Worm (Caenorhabditis elegans): ENCODE results near the gene C47E8.9.

Gene C47E8.9

DNA sequence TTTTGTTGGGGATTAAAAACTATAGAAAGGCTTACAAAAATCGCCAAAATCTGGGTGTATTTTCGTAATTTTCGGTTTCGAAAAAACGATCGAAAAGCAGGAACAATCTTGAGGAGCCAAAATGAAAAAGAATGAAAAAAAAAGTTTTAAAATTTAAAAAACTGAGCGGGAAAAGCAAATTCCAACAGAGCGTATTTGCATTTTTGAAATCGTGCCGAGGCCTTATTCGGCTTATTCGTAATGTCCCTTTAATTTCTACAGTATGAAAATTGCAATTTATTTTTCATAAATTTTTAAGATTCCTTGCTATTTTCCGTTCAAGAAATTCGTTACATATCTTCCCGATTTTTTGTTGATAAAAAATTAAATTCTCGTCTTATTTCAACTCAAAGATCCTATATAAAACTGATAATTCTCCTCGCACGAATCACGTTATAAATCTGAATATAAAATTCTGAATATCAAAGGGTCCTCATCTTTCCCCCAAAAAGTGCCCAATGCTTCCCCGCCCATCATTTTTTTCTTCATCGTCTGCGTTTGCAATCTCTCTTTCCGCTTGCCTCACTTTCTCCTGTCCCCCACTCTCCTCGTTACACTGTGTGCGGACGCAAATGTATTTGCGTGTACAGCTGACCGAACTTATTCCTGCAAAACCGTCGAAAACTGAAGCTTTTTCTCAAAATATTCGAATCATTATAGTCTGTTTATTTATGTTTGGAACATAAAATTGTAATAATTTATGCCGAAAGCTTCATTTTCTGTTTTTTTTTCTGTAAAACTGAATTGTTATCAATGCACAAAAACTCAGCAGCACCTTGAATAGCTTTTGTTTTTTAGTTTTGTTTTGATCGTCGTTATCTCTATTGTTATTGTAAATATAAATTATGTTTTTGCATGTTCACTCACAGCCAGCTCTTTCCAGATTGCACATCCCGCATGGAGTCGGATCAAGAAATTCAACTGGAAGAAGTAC is 17.0 kb upstream of the C47E8.9 start, which contains the start of the genes rfc-1 and pmp-3:
rfc-1 (minus strand) TSS at position 163 of the 973 bp plus-strand sequence.
pmp-3 (plus strand) TSS at position 923 of the 973 bp plus-strand sequence.
- no peak for TF ChIP-seq sptf-2 (GFP tag; optimal IDR thresholded peaks at IDR 0.05)
- no peak for TF ChIP-seq fkh-3 (tag; optimal IDR thresholded peaks at IDR 0.05)
- TF ChIP-seq gei-17 (GFP tag; optimal IDR thresholded peaks at IDR 0.05) = no peak
- TF ChIP-seq akir-1 (GFP tag; optimal IDR thresholded peaks at IDR 0.05) = no peak
- no peak for TF ChIP-seq atf-7 (tag; optimal IDR thresholded peaks at IDR 0.05)
- no peak for TF ChIP-seq F37B4.10 (GFP tag; IDR thresholded peaks at IDR 0.05)
- no peak for TF ChIP-seq athp-1 (tag; optimal IDR thresholded peaks at IDR 0.05)
- TF ChIP-seq F23B12.7 (tag; optimal IDR thresholded peaks at IDR 0.05; ENCODE audit: insufficient read depth) = peak; percentile 61
- no peak for TF ChIP-seq ama-1 (optimal IDR thresholded peaks at IDR 0.05)
- TF ChIP-seq ama-1 (GFP tag; optimal IDR thresholded peaks at IDR 0.05) = no peak
- TF ChIP-seq bed-1 (GFP tag; IDR thresholded peaks at IDR 0.05) = no peak
- TF ChIP-seq chd-7 (tag; optimal IDR thresholded peaks at IDR 0.05) = no peak
- TF ChIP-seq mel-28 (tag; optimal IDR thresholded peaks at IDR 0.05; ENCODE audit: borderline replicate concordance) = no peak
- TF ChIP-seq C06A6.2 (GFP tag; conservative IDR thresholded peaks at IDR 0.05) = no peak
- no peak for TF ChIP-seq rec-8 (tag; optimal IDR thresholded peaks at IDR 0.05)
- peak; percentile 74; the same call in 1 of the 2 replicates for TF ChIP-seq D2030.7 (GFP tag; IDR thresholded peaks at IDR 0.05)
- no peak for TF ChIP-seq C17E4.6 (GFP tag; IDR thresholded peaks at IDR 0.05)
- no peak for TF ChIP-seq Y53G8AR.9 (GFP tag; conservative IDR thresholded peaks at IDR 0.05)
- no peak for TF ChIP-seq ccch-3 (GFP tag; optimal IDR thresholded peaks at IDR 0.05)
- TF ChIP-seq F55B11.4 (tag; optimal IDR thresholded peaks at IDR 0.05; ENCODE audit: borderline replicate concordance, insufficient read depth) = no peak
- TF ChIP-seq nhr-179 (tag; optimal IDR thresholded peaks at IDR 0.05) = no peak
- peak; percentile 88 for TF ChIP-seq F33H1.4 (GFP tag; IDR thresholded peaks at IDR 0.05)
- no peak for TF ChIP-seq nfya-1 (tag; optimal IDR thresholded peaks at IDR 0.05; ENCODE audit: borderline replicate concordance, insufficient read depth)
- TF ChIP-seq F57C9.4 (tag; optimal IDR thresholded peaks at IDR 0.05) = no peak
- no peak for TF ChIP-seq ztf-28 (GFP tag; IDR thresholded peaks at IDR 0.05)
- no peak for TF ChIP-seq nfya-2 (GFP tag; IDR thresholded peaks at IDR 0.05)
- no peak for TF ChIP-seq Y79H2A.3 (GFP tag; conservative IDR thresholded peaks at IDR 0.05)
- TF ChIP-seq cebp-1 (GFP tag; IDR thresholded peaks at IDR 0.05) = no peak
- TF ChIP-seq cebp-1 (tag; optimal IDR thresholded peaks at IDR 0.05) = no peak
- no peak for TF ChIP-seq F39B2.1 (GFP tag; IDR thresholded peaks at IDR 0.05)
- no peak for TF ChIP-seq hrde-1 (tag; optimal IDR thresholded peaks at IDR 0.05; ENCODE audit: borderline replicate concordance)
- no peak for TF ChIP-seq bed-2 (GFP tag; IDR thresholded peaks at IDR 0.05)
- peak; percentile 81 for TF ChIP-seq mcd-1 (GFP tag; IDR thresholded peaks at IDR 0.05)
- TF ChIP-seq rpc-1 (optimal IDR thresholded peaks at IDR 0.05) = no peak
- TF ChIP-seq rpc-1 (tag; optimal IDR thresholded peaks at IDR 0.05) = peak; percentile 6
- no peak for TF ChIP-seq cebp-2 (GFP tag; IDR thresholded peaks at IDR 0.05)
- no peak for TF ChIP-seq sdz-38 (tag; optimal IDR thresholded peaks at IDR 0.05)
- TF ChIP-seq ztf-3 (GFP tag; optimal IDR thresholded peaks at IDR 0.05) = no peak
- TF ChIP-seq efl-1 (GFP tag; optimal IDR thresholded peaks at IDR 0.05) = peak; percentile 92
- no peak for TF ChIP-seq lir-1 (GFP tag; conservative IDR thresholded peaks at IDR 0.05)
- TF ChIP-seq xnd-1 (tag; optimal IDR thresholded peaks at IDR 0.05) = peak; percentile 66
- no peak for TF ChIP-seq madf-3 (GFP tag; IDR thresholded peaks at IDR 0.05)
- TF ChIP-seq Y95B8A.8 (GFP tag; IDR thresholded peaks at IDR 0.05) = no peak
- TF ChIP-seq snpc-1.3 (tag; optimal IDR thresholded peaks at IDR 0.05; ENCODE audit: insufficient read depth) = peak; percentile 58
- no peak for TF ChIP-seq unc-130 (GFP tag; optimal IDR thresholded peaks at IDR 0.05)
- TF ChIP-seq ztf-25 (GFP tag; IDR thresholded peaks at IDR 0.05) = no peak
- peak; percentile 75 for TF ChIP-seq lin-54 (GFP tag; optimal IDR thresholded peaks at IDR 0.05)
